Fruit fly (Drosophila melanogaster) whole organism, prepupa: Measurements from ENCODE around the gene Cpr62Bb.

Source experiments
- Blimp-1 ChIP-seq: fragments of 200-800 bp; sonication (Bioruptor generic); optimal IDR thresholded peaks from 3 replicates; lab custom pipeline; 2017; ENCODE audit warnings: missing biosample characterization, missing genetic modification characterization, mild to moderate bottlenecking, moderate library complexity, missing genetic modification reagents
- CG10631 ChIP-seq: fragments of 200-800 bp; sonication (Bioruptor generic); optimal IDR thresholded peaks from 2 replicates; lab custom pipeline; 2016; ENCODE audit warnings: missing biosample characterization, missing genetic modification characterization
- CG10669 ChIP-seq: fragments of 200-800 bp; sonication (Bioruptor generic); optimal IDR thresholded peaks from 3 replicates; lab custom pipeline; 2018; ENCODE audit warnings: missing biosample characterization, mild to moderate bottlenecking, missing genetic modification characterization, moderate library complexity
- CG11762 ChIP-seq: fragments of 200-800 bp; sonication (Bioruptor generic); optimal IDR thresholded peaks from 3 replicates; lab custom pipeline; 2016; ENCODE audit warnings: missing biosample characterization, missing genetic modification characterization; ENCODE audit not compliant: insufficient read depth
- CG11902 ChIP-seq: fragments of 200-800 bp; sonication (Bioruptor generic); optimal IDR thresholded peaks from 3 replicates; lab custom pipeline; 2016; ENCODE audit warnings: missing biosample characterization, missing genetic modification characterization
- CG15336 ChIP-seq: fragments of 200-800 bp; sonication (Bioruptor generic); IDR thresholded peaks from 2 replicates; pipeline ENCODE4 v1.3.6; 2022; ENCODE audit warnings: missing biosample characterization, missing genetic modification characterization
- CG1621 ChIP-seq: fragments of 200-800 bp; sonication (Bioruptor generic); optimal IDR thresholded peaks from 3 replicates; lab custom pipeline; 2018; ENCODE audit warnings: missing biosample characterization, mild to moderate bottlenecking, missing genetic modification characterization
- CG16779 ChIP-seq: fragments of 200-800 bp; sonication (Bioruptor generic); optimal IDR thresholded peaks from 3 replicates; lab custom pipeline; 2017; ENCODE audit warnings: missing biosample characterization, mild to moderate bottlenecking, missing genetic modification characterization
- CG3032 ChIP-seq: fragments of 200-800 bp; optimal IDR thresholded peaks from 2 replicates; lab custom pipeline; 2019; ENCODE audit warnings: missing biosample characterization, mild to moderate bottlenecking, missing genetic modification characterization, moderate library complexity
- CG31627 ChIP-seq: fragments of 200-800 bp; sonication (Bioruptor generic); optimal IDR thresholded peaks from 3 replicates; lab custom pipeline; 2016; ENCODE audit warnings: missing biosample characterization, missing genetic modification characterization
- CG3919 ChIP-seq: fragments of 200-800 bp; sonication (Bioruptor generic); optimal IDR thresholded peaks from 3 replicates; lab custom pipeline; 2016; ENCODE audit warnings: missing biosample characterization, missing genetic modification characterization
- CG4318 ChIP-seq: fragments of 200-800 bp; sonication (Bioruptor generic); optimal IDR thresholded peaks from 3 replicates; lab custom pipeline; 2017; ENCODE audit warnings: missing biosample characterization, mild to moderate bottlenecking, missing genetic modification characterization
- CG6163 ChIP-seq: fragments of 200-800 bp; sonication (Bioruptor generic); IDR thresholded peaks from 3 replicates; pipeline ENCODE4 v1.3.6; 2022; ENCODE audit warnings: missing biosample characterization, missing genetic modification characterization
- CG6276 ChIP-seq: fragments of 200-800 bp; sonication (Bioruptor generic); optimal IDR thresholded peaks from 2 replicates; lab custom pipeline; 2017; ENCODE audit warnings: missing biosample characterization, mild to moderate bottlenecking, missing genetic modification characterization
- CG6792 ChIP-seq: fragments of 200-800 bp; sonication (Bioruptor generic); optimal IDR thresholded peaks from 3 replicates; lab custom pipeline; 2016; ENCODE audit warnings: missing biosample characterization, missing genetic modification characterization
- CG6808 ChIP-seq: fragments of 200-800 bp; sonication (Bioruptor generic); optimal IDR thresholded peaks from 3 replicates; lab custom pipeline; 2017; ENCODE audit warnings: missing biosample characterization, missing genetic modification characterization, mild to moderate bottlenecking, moderate library complexity, missing genetic modification reagents
- CG6854 ChIP-seq: fragments of 200-800 bp; sonication (Bioruptor generic); optimal IDR thresholded peaks from 2 replicates; lab custom pipeline; 2017; ENCODE audit warnings: missing biosample characterization, mild to moderate bottlenecking, missing genetic modification characterization
- CG8119 ChIP-seq: fragments of 200-800 bp; sonication (Bioruptor generic); IDR thresholded peaks from 3 replicates; pipeline ENCODE4 v1.3.6; 2022; ENCODE audit warnings: missing biosample characterization, missing genetic modification characterization
- CG8632 ChIP-seq: fragments of 200-800 bp; sonication (Bioruptor generic); optimal IDR thresholded peaks from 3 replicates; lab custom pipeline; 2016; ENCODE audit warnings: missing biosample characterization, missing genetic modification characterization
- CG9139 ChIP-seq: fragments of 200-800 bp; sonication (Bioruptor generic); optimal IDR thresholded peaks from 3 replicates; lab custom pipeline; 2017; ENCODE audit warnings: missing biosample characterization, mild to moderate bottlenecking, missing genetic modification characterization
- Eip93F ChIP-seq: fragments of 200-800 bp; sonication (Bioruptor generic); optimal IDR thresholded peaks from 2 replicates; lab custom pipeline; 2016; ENCODE audit warnings: missing biosample characterization, mild to moderate bottlenecking, missing genetic modification characterization
- Ets21C ChIP-seq: fragments of 200-800 bp; sonication (Bioruptor generic); optimal IDR thresholded peaks from 3 replicates; lab custom pipeline; 2016; ENCODE audit warnings: missing biosample characterization, missing genetic modification characterization
- Ets96B ChIP-seq: fragments of 200-800 bp; optimal IDR thresholded peaks from 2 replicates; lab custom pipeline; 2019; ENCODE audit warnings: missing biosample characterization, mild to moderate bottlenecking, missing genetic modification characterization, moderate library complexity
- Gug ChIP-seq: fragments of 200-800 bp; sonication (Bioruptor generic); IDR thresholded peaks from 2 replicates; pipeline ENCODE4 v1.3.6; 2022; ENCODE audit warnings: missing biosample characterization, missing genetic modification characterization
- Hr38 ChIP-seq: sonication (Bioruptor generic); optimal IDR thresholded peaks from 2 replicates; lab custom pipeline; 2016; ENCODE audit warnings: missing biosample characterization, missing genetic modification characterization
- Hr39 ChIP-seq: fragments of 200-800 bp; sonication (Bioruptor generic); optimal IDR thresholded peaks from 2 replicates; lab custom pipeline; 2016; ENCODE audit warnings: missing biosample characterization, missing genetic modification characterization
- Hr4 ChIP-seq: fragments of 200-800 bp; sonication (Bioruptor generic); optimal IDR thresholded peaks from 3 replicates; lab custom pipeline; 2016; ENCODE audit warnings: missing biosample characterization, missing genetic modification characterization
- Lpt ChIP-seq: fragments of 200-800 bp; sonication (Bioruptor generic); optimal IDR thresholded peaks from 3 replicates; lab custom pipeline; 2016; ENCODE audit warnings: missing biosample characterization, missing genetic modification characterization
- Met ChIP-seq: fragments of 200-800 bp; sonication (Bioruptor generic); optimal IDR thresholded peaks from 3 replicates; lab custom pipeline; 2016; ENCODE audit warnings: missing biosample characterization, missing genetic modification characterization
- OdsH ChIP-seq: fragments of 200-800 bp; sonication (Bioruptor generic); optimal IDR thresholded peaks from 3 replicates; lab custom pipeline; 2016; ENCODE audit warnings: missing biosample characterization, missing genetic modification characterization
- Sox102F ChIP-seq: fragments of 200-800 bp; sonication (Bioruptor generic); optimal IDR thresholded peaks from 2 replicates; lab custom pipeline; 2016; ENCODE audit warnings: missing biosample characterization, mild to moderate bottlenecking, missing genetic modification characterization
- Sox14 ChIP-seq: fragments of 200-800 bp; sonication (Bioruptor generic); optimal IDR thresholded peaks from 3 replicates; lab custom pipeline; 2016; ENCODE audit warnings: missing biosample characterization, missing genetic modification characterization
- Sox15 ChIP-seq: fragments of 200-800 bp; sonication (Bioruptor generic); optimal IDR thresholded peaks from 3 replicates; lab custom pipeline; 2016; ENCODE audit warnings: missing biosample characterization, missing genetic modification characterization
- achi ChIP-seq: fragments of 200-800 bp; sonication (Bioruptor generic); optimal IDR thresholded peaks from 3 replicates; lab custom pipeline; 2016; ENCODE audit warnings: missing biosample characterization, missing genetic modification characterization
- acj6 ChIP-seq: fragments of 200-800 bp; sonication (Bioruptor generic); optimal IDR thresholded peaks from 3 replicates; lab custom pipeline; 2016; ENCODE audit warnings: missing biosample characterization, missing genetic modification characterization
- cyc ChIP-seq: fragments of 200-800 bp; sonication (Bioruptor generic); optimal IDR thresholded peaks from 3 replicates; lab custom pipeline; 2016; ENCODE audit warnings: missing biosample characterization, missing genetic modification characterization
- dac ChIP-seq: fragments of 200-800 bp; sonication (Bioruptor generic); optimal IDR thresholded peaks from 2 replicates; lab custom pipeline; 2017; ENCODE audit warnings: missing biosample characterization, mild to moderate bottlenecking, missing genetic modification characterization
- esn ChIP-seq: fragments of 200-800 bp; sonication (Bioruptor generic); optimal IDR thresholded peaks from 2 replicates; lab custom pipeline; 2016; ENCODE audit warnings: missing biosample characterization, mild to moderate bottlenecking, missing genetic modification characterization, moderate library complexity
- fd59A ChIP-seq: fragments of 200-800 bp; sonication (Bioruptor generic); optimal IDR thresholded peaks from 2 replicates; lab custom pipeline; 2017; ENCODE audit warnings: missing biosample characterization, mild to moderate bottlenecking, missing genetic modification characterization, missing genetic modification reagents
- fd85E ChIP-seq: fragments of 200-800 bp; sonication (Bioruptor generic); optimal IDR thresholded peaks from 3 replicates; lab custom pipeline; 2016; ENCODE audit warnings: missing biosample characterization, missing genetic modification characterization
- fkh ChIP-seq: fragments of 200-800 bp; sonication (Bioruptor generic); optimal IDR thresholded peaks from 3 replicates; lab custom pipeline; 2017; ENCODE audit warnings: missing biosample characterization, mild to moderate bottlenecking, missing genetic modification characterization, moderate library complexity
- lz ChIP-seq: fragments of 200-800 bp; sonication (Bioruptor generic); optimal IDR thresholded peaks from 3 replicates; lab custom pipeline; 2016; ENCODE audit warnings: missing biosample characterization, missing genetic modification characterization
- net ChIP-seq: fragments of 200-800 bp; sonication (Bioruptor generic); optimal IDR thresholded peaks from 3 replicates; lab custom pipeline; 2016; ENCODE audit warnings: missing biosample characterization, missing genetic modification characterization
- pdm3 ChIP-seq: fragments of 200-800 bp; sonication (Bioruptor generic); optimal IDR thresholded peaks from 3 replicates; lab custom pipeline; 2016; ENCODE audit warnings: missing biosample characterization, missing genetic modification characterization
- spab ChIP-seq: fragments of 200-800 bp; sonication (Bioruptor generic); optimal IDR thresholded peaks from 2 replicates; lab custom pipeline; 2017; ENCODE audit warnings: missing biosample characterization, mild to moderate bottlenecking, missing genetic modification characterization, missing genetic modification reagents
- svp ChIP-seq: fragments of 200-800 bp; sonication (Bioruptor generic); peaks from one replicate; lab custom pipeline; 2016; ENCODE audit warnings: missing biosample characterization, missing genetic modification characterization

The Cpr62Bb gene

dm6 chr3L:1810288-1810687 lies 24.7 kb downstream of the Cpr62Bb start, which contains the start of gene GV1 (continued):
- TF ChIP-seq fkh (GFP tag; lab: Kevin White, UChicago), result no peak
- no peak for TF ChIP-seq fd85E (GFP tag; lab: Kevin White, UChicago)
- TF ChIP-seq CG11902 (GFP tag; lab: Kevin White, UChicago), result no peak
- TF ChIP-seq CG6808 (GFP tag; lab: Kevin White, UChicago), result peak; percentile 95
- TF ChIP-seq CG3919 (GFP tag; lab: Kevin White, UChicago), result peak; percentile 51
- peak; percentile 81 for TF ChIP-seq CG10669 (GFP tag; lab: Kevin White, UChicago)
- TF ChIP-seq net (GFP tag; lab: Kevin White, UChicago), result peak; percentile 76
- TF ChIP-seq OdsH (GFP tag; lab: Kevin White, UChicago), result no peak
- TF ChIP-seq cyc, result no peak
- TF ChIP-seq CG31627 (GFP tag; lab: Kevin White, UChicago), result no peak
- TF ChIP-seq spab (GFP tag; lab: Kevin White, UChicago), result peak; percentile 87
- TF ChIP-seq dac (GFP tag; lab: Kevin White, UChicago), result no peak
- peak; percentile 97 for TF ChIP-seq CG9139 (GFP tag; lab: Kevin White, UChicago)
- no peak for TF ChIP-seq lz (GFP tag; lab: Kevin White, UChicago)
- TF ChIP-seq Blimp-1 (GFP tag; lab: Kevin White, UChicago), result peak; percentile 82
- TF ChIP-seq CG6163 (GFP tag; lab: Robert Waterston, UW), result peak; percentile 90
- TF ChIP-seq acj6, result no peak
- TF ChIP-seq CG15336, result peak; percentile 82
- TF ChIP-seq fd59A (GFP tag; lab: Kevin White, UChicago), result peak; percentile 53
- TF ChIP-seq Met (GFP tag; lab: Kevin White, UChicago), result peak; percentile 43
- TF ChIP-seq pdm3 (GFP tag; lab: Kevin White, UChicago), result no peak
- peak; percentile 90 for TF ChIP-seq CG16779 (tag; lab: Kevin White, UChicago)
- TF ChIP-seq CG6854 (GFP tag; lab: Kevin White, UChicago), result peak; percentile 81
- TF ChIP-seq Sox102F (GFP tag; lab: Kevin White, UChicago), result peak; percentile 37
- TF ChIP-seq CG6792 (GFP tag; lab: Kevin White, UChicago), result peak; percentile 24
- TF ChIP-seq CG11762 (GFP tag; lab: Kevin White, UChicago), result no peak
- TF ChIP-seq Eip93F, result peak; percentile 14

DNA sequence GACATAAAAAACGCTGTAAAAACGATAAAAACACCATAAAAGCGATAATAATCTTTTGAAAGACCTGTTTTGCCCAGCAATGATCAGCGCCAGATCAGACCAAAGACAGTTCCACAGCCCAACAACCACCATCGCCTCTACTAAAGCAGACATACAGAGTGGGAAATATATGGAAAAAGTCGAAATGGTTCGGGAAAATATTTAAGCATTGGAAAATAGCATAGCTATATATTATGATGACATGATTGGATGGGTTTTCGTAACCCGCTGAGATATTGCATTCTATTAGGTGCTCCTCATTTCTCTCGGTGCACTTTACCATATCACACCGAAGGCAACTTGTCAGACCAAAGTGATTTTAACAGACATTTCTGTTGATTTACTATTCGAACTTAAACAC lies 26.3 kb downstream of the Cpr62Bb start:
- TF ChIP-seq fd59A (GFP tag; lab: Kevin White, UChicago), result peak; percentile 84
- no peak for TF ChIP-seq Hr4 (GFP tag; lab: Kevin White, UChicago)
- TF ChIP-seq Sox15 (GFP tag; lab: Kevin White, UChicago), result peak; percentile 72
- TF ChIP-seq spab (GFP tag; lab: Kevin White, UChicago), result peak; percentile 82
- no peak for TF ChIP-seq CG10631 (GFP tag; lab: Kevin White, UChicago)
- TF ChIP-seq Ets21C (GFP tag; lab: Kevin White, UChicago), result peak; percentile 53
- peak; percentile 68 for TF ChIP-seq cyc
- peak; percentile 79 for TF ChIP-seq Lpt
- TF ChIP-seq CG8632, result no peak
- no peak for TF ChIP-seq CG6854 (GFP tag; lab: Kevin White, UChicago)
- peak; percentile 85 for TF ChIP-seq Sox14 (GFP tag; lab: Kevin White, UChicago)
- no peak for TF ChIP-seq Hr38 (GFP tag; lab: Kevin White, UChicago)
- TF ChIP-seq OdsH (GFP tag; lab: Kevin White, UChicago), result no peak
- peak; percentile 73 for TF ChIP-seq CG31627 (GFP tag; lab: Kevin White, UChicago)
- peak; percentile 84 for TF ChIP-seq Gug (GFP tag; lab: Robert Waterston, UW)
- peak; percentile 85 for TF ChIP-seq acj6
- no peak for TF ChIP-seq CG16779 (tag; lab: Kevin White, UChicago)
- peak; percentile 28 for TF ChIP-seq dac (GFP tag; lab: Kevin White, UChicago)
- peak; percentile 78 for TF ChIP-seq Hr39 (GFP tag; lab: Kevin White, UChicago)
- no peak for TF ChIP-seq CG6276
- no peak for TF ChIP-seq fd85E (GFP tag; lab: Kevin White, UChicago)
- peak; percentile 84 for TF ChIP-seq net (GFP tag; lab: Kevin White, UChicago)
- TF ChIP-seq CG11902 (GFP tag; lab: Kevin White, UChicago), result peak; percentile 74
- peak; percentile 79 for TF ChIP-seq esn
- TF ChIP-seq CG3032 (tag; lab: Kevin White, UChicago), result peak; percentile 84
- TF ChIP-seq CG8119 (GFP tag; lab: Robert Waterston, UW), result peak; percentile 86
- no peak for TF ChIP-seq CG6808 (GFP tag; lab: Kevin White, UChicago)
- peak; percentile 86 for TF ChIP-seq Ets96B
- TF ChIP-seq pdm3 (GFP tag; lab: Kevin White, UChicago), result peak; percentile 87
- TF ChIP-seq Met (GFP tag; lab: Kevin White, UChicago), result no peak
- TF ChIP-seq CG3919 (GFP tag; lab: Kevin White, UChicago), result peak; percentile 90
- peak; percentile 80 for TF ChIP-seq CG11762 (GFP tag; lab: Kevin White, UChicago)
- peak; percentile 85 for TF ChIP-seq CG1621 (tag; lab: Kevin White, UChicago)
- TF ChIP-seq fkh (GFP tag; lab: Kevin White, UChicago), result no peak
- peak; percentile 62 for TF ChIP-seq lz (GFP tag; lab: Kevin White, UChicago)
- TF ChIP-seq achi, result peak; percentile 85
- TF ChIP-seq svp (GFP tag; lab: Kevin White, UChicago), result no peak
- no peak for TF ChIP-seq CG4318 (GFP tag; lab: Kevin White, UChicago)
- no peak for TF ChIP-seq CG10669 (GFP tag; lab: Kevin White, UChicago)
- TF ChIP-seq Eip93F, result no peak
- TF ChIP-seq Sox102F (GFP tag; lab: Kevin White, UChicago), result no peak
